Fruit fly (Drosophila melanogaster) whole organism: ENCODE results near the gene Adi1.

Experiments used
- CG8478 ChIP-seq: fragments of >200 bp; optimal IDR thresholded peaks from 2 replicates; lab custom pipeline; 2018; ENCODE audit warnings: inconsistent platforms
- Dll ChIP-seq: fragments of >200 bp; optimal IDR thresholded peaks from 2 replicates; lab custom pipeline; 2017
- EcR ChIP-seq, 2 experiments: fragments of >200 bp; optimal IDR thresholded peaks; 2 replicates each; lab custom pipeline; 2017; ENCODE audit warnings: missing biosample characterization in 2 of 2, missing genetic modification characterization in 2 of 2, missing genetic modification reagents in 2 of 2
- pan ChIP-seq: fragments of >200 bp; optimal IDR thresholded peaks from 2 replicates; lab custom pipeline; 2017
- psq ChIP-seq: fragments of >200 bp; optimal IDR thresholded peaks from 2 replicates; lab custom pipeline; 2017
- usp ChIP-seq: fragments of >200 bp; optimal IDR thresholded peaks from 2 replicates; lab custom pipeline; 2017; ENCODE audit warnings: missing biosample characterization, missing genetic modification characterization, mixed read lengths

Adi1 gene

dm6 chr3L:10690904-10691408 lies 27.8 kb downstream of the Adi1 start, which contains the start of gene CG11811:
CG11811 (plus strand) TSS chr3L:10691024.
- TF ChIP-seq CG8478 (lab: Kevin White, UChicago) (no peak), Dll (no peak), pan (lab: Kevin White, UChicago) (no peak), EcR (GFP tag; optimal IDR thresholded peaks at IDR 0.05; lab: Kevin White, UChicago) (no peak), usp (no peak), psq (lab: Kevin White, UChicago) (no peak)

DNA sequence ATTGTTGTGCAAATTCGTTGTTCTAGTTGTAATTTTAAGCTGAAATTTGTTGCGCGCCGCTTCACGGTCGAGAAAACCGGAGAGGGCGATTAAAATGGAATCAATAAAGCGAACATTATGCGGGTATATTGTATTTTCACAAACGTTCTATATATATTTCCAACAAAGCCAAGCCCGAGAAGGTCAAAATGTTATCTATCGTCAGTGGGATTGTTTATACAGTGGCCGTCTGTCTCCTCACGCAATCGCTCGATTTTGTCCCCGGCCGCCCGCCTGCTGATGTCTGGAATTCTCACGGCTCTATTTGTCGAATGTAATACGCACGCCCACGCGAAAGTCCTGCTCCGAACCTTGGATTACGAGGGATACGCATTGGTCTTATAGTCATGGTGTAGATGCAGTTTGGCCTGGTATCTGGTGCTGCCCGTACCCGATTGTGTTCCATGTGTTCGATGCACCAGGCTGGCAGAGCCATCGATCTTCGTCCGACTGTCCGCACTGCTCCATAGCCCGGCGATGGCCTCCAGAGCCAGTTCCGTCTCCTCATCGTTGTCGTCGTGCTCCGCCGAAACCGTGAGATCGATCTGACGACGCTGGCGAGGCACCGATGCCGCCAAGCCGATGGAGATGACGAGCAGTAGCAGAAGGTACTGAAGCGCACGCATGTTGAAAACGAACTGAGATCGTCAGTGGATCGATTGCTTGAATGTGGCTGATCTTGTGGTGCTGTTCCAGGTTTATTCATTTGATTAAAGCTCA lies 29.5 kb downstream of the Adi1 start, which contains the start of gene CG33493:
Gene CG33493, minus strand, starts transcription at position 709 of the 759 bp plus-strand sequence.
- TF ChIP-seq CG8478 (lab: Kevin White, UChicago) (no peak), psq (lab: Kevin White, UChicago) (no peak), EcR (GFP tag; optimal IDR thresholded peaks at IDR 0.05; lab: Kevin White, UChicago) (no peak), Dll (no peak), pan (lab: Kevin White, UChicago) (no peak), usp (no peak)

- no peak for TF ChIP-seq CG8478 (lab: Kevin White, UChicago)
- no peak for TF ChIP-seq usp
- no peak for TF ChIP-seq pan (lab: Kevin White, UChicago)
- no peak for TF ChIP-seq EcR (GFP tag; optimal IDR thresholded peaks at IDR 0.05; lab: Kevin White, UChicago)
Observed at dm6 chr3L:10693709-10694403, 30.7 kb downstream of the Adi1 start, which contains the start of gene ND-13B. ND-13B (minus strand) TSS chr3L:10694108.

DNA sequence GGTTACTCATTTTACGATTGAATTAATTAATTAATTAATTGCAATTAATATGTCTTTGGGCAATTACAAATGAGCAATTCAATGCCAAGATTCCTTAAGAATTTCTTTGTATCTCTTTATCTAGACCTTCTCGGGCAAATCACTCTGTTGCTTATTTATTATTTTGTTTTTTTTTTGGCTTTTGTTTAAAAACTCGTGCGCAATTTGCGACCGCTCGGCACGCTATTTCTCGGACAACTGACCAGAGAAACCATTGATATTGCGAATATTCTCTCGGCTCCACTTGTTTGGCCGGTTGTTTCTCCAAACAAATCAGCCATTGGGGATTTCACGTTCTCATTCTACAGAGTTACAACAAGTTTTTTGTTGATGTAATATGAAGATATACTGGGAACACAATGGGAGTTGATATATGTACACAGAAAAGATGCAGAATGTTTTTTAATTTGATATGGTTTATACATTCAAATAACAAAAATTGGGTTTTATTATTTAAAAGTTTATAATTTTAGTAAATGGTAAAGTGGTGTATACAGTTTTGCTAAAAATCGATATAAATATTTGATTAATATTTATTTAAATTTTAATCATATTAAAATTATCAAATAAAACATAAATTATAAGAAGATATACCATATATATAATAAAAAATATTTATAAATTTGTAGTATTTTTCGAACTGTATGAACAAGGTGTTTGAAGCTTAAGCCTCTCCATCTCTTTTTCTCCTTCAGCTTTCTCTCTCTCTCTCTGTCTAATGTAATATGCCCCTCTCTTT lies 33.6 kb downstream of the Adi1 start, which contains the start of gene NijA:
Gene NijA, minus strand, starts transcription at position 243 of the 778 bp plus-strand sequence.
- TF ChIP-seq CG8478 (lab: Kevin White, UChicago), result no peak
- TF ChIP-seq Dll, result no peak
- no peak for TF ChIP-seq usp
- no peak for TF ChIP-seq pan (lab: Kevin White, UChicago)
- no peak for TF ChIP-seq EcR (GFP tag; optimal IDR thresholded peaks at IDR 0.05; lab: Kevin White, UChicago)
- TF ChIP-seq psq (lab: Kevin White, UChicago), result no peak

dm6 chr3L:10697413-10698118 lies 34.4 kb downstream of the Adi1 start:
- TF ChIP-seq CG8478 (lab: Kevin White, UChicago) (no peak), psq (lab: Kevin White, UChicago) (no peak), Dll (no peak), usp (no peak), EcR (GFP tag; optimal IDR thresholded peaks at IDR 0.05; lab: Kevin White, UChicago) (no peak), pan (lab: Kevin White, UChicago) (no peak)

DNA sequence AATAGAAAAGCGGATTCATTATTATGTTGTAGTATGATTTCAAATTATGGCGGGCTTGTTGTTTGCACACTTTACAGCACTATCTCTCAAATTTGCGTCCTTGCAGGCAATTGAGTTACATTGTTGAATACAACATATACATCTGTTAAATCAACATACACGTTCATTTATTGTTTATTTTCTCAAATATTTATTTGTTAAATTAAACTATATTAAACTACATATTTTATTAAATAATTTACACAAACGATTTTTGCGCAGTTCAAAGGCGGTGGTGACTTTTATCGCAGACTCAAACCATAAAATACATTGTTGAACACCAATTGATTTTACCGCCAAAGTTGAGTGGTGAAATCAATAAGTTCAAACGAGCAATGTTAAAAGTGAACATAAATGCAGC lies 35.0 kb downstream of the Adi1 start:
- TF ChIP-seq psq (lab: Kevin White, UChicago) (no peak), Dll (no peak), CG8478 (lab: Kevin White, UChicago) (no peak), EcR (GFP tag; optimal IDR thresholded peaks at IDR 0.05; lab: Kevin White, UChicago) (no peak), usp (no peak), pan (lab: Kevin White, UChicago) (no peak)

- TF ChIP-seq EcR (GFP tag; optimal IDR thresholded peaks at IDR 0.05; lab: Kevin White, UChicago) (no peak), CG8478 (lab: Kevin White, UChicago) (no peak), psq (lab: Kevin White, UChicago) (no peak), pan (lab: Kevin White, UChicago) (no peak), usp (no peak), Dll (no peak)
Observed at dm6 chr3L:10702216-10702615, 39.0 kb downstream of the Adi1 start.

- no peak for TF ChIP-seq Dll
- TF ChIP-seq usp, result no peak
- TF ChIP-seq EcR (GFP tag; optimal IDR thresholded peaks at IDR 0.05; lab: Kevin White, UChicago), result no peak
- no peak for TF ChIP-seq psq (lab: Kevin White, UChicago)
- TF ChIP-seq CG8478 (lab: Kevin White, UChicago), result no peak
- TF ChIP-seq pan (lab: Kevin White, UChicago), result no peak
Observed at dm6 chr3L:10704482-10704993, 41.4 kb downstream of the Adi1 start.

dm6 chr3L:10709132-10709531 lies 46.0 kb downstream of the Adi1 start:
- no peak for TF ChIP-seq usp
- no peak for TF ChIP-seq EcR (GFP tag; optimal IDR thresholded peaks at IDR 0.05; lab: Kevin White, UChicago)
- TF ChIP-seq psq (lab: Kevin White, UChicago), result no peak
- TF ChIP-seq Dll, result no peak
- TF ChIP-seq CG8478 (lab: Kevin White, UChicago), result no peak
- TF ChIP-seq pan (lab: Kevin White, UChicago), result no peak

- no peak for TF ChIP-seq pan (lab: Kevin White, UChicago)
- no peak for TF ChIP-seq EcR (GFP tag; optimal IDR thresholded peaks at IDR 0.05; lab: Kevin White, UChicago)
- TF ChIP-seq usp, result no peak
- TF ChIP-seq Dll, result no peak
- no peak for TF ChIP-seq CG8478 (lab: Kevin White, UChicago)
- no peak for TF ChIP-seq psq (lab: Kevin White, UChicago)
Observed at dm6 chr3L:10711352-10711751, 48.2 kb downstream of the Adi1 start.
